Worm (Caenorhabditis elegans): ENCODE results near the gene T26E4.9.

T26E4.9 gene

ce11 chrV:15776651-15777050 lies 25.9 kb downstream of the T26E4.9 start, which contains the start of gene nhr-283:
Gene nhr-283 (minus strand): TSS chrV:15776751.
- no peak for TF ChIP-seq C38D4.7 (GFP tag; optimal IDR thresholded peaks at IDR 0.05)
- TF ChIP-seq pag-3 (tag; optimal IDR thresholded peaks at IDR 0.05; ENCODE audit: borderline replicate concordance), result no peak
- TF ChIP-seq npax-4 (tag; optimal IDR thresholded peaks at IDR 0.05), result no peak
- TF ChIP-seq rnt-1 (tag; optimal IDR thresholded peaks at IDR 0.05), result no peak
- no peak for TF ChIP-seq pros-1 (tag; optimal IDR thresholded peaks at IDR 0.05)
- no peak for TF ChIP-seq lin-11 (tag; optimal IDR thresholded peaks at IDR 0.05)
- TF ChIP-seq nhr-232 (tag; optimal IDR thresholded peaks at IDR 0.05), result no peak
- no peak for TF ChIP-seq che-1 (tag; optimal IDR thresholded peaks at IDR 0.05)
- no peak for TF ChIP-seq pax-1 (tag; optimal IDR thresholded peaks at IDR 0.05)
- TF ChIP-seq hlh-30 (tag; optimal IDR thresholded peaks at IDR 0.05; ENCODE audit: insufficient read depth), result no peak
- TF ChIP-seq syd-9 (tag; optimal IDR thresholded peaks at IDR 0.05), result no peak
- no peak for TF ChIP-seq pha-2 (tag; optimal IDR thresholded peaks at IDR 0.05)
- no peak for TF ChIP-seq pat-9 (tag; optimal IDR thresholded peaks at IDR 0.05)
- TF ChIP-seq dve-1 (tag; optimal IDR thresholded peaks at IDR 0.05), result no peak
- no peak for TF ChIP-seq C08G9.2 (tag; optimal IDR thresholded peaks at IDR 0.05)
- TF ChIP-seq unc-3 (GFP tag; conservative IDR thresholded peaks at IDR 0.05), result no peak
- no peak for TF ChIP-seq unc-3 (tag; optimal IDR thresholded peaks at IDR 0.05)
- TF ChIP-seq elt-2 (tag; optimal IDR thresholded peaks at IDR 0.05), result no peak
- no peak for TF ChIP-seq pha-4 (tag; optimal IDR thresholded peaks at IDR 0.05)
- no peak for TF ChIP-seq ahr-1 (tag; optimal IDR thresholded peaks at IDR 0.05)
- no peak for TF ChIP-seq gmeb-2 (tag; optimal IDR thresholded peaks at IDR 0.05)

ce11 chrV:15773941-15774340 lies 28.6 kb downstream of the T26E4.9 start:
- TF ChIP-seq ets-4 (tag; optimal IDR thresholded peaks at IDR 0.05) (no peak), syd-9 (tag; optimal IDR thresholded peaks at IDR 0.05) (no peak), sdc-2 (tag; optimal IDR thresholded peaks at IDR 0.05) (no peak), elt-2 (tag; optimal IDR thresholded peaks at IDR 0.05) (no peak), tbx-7 (tag; optimal IDR thresholded peaks at IDR 0.05) (no peak), elt-4 (tag; optimal IDR thresholded peaks at IDR 0.05) (no peak)

- TF ChIP-seq ahr-1 (tag; optimal IDR thresholded peaks at IDR 0.05), result no peak
- TF ChIP-seq fkh-6 (tag; optimal IDR thresholded peaks at IDR 0.05), result no peak
- TF ChIP-seq hlh-13 (GFP tag; optimal IDR thresholded peaks at IDR 0.05), result no peak
- no peak for TF ChIP-seq lin-11 (tag; optimal IDR thresholded peaks at IDR 0.05)
These were observed 29.4 kb downstream of the T26E4.9 start, which contains the start of gene nhr-60 for ce11 chrV:15773141-15773540. Gene nhr-60 (minus strand): TSS chrV:15773241.

- no peak for TF ChIP-seq npax-4 (tag; optimal IDR thresholded peaks at IDR 0.05)
- no peak for TF ChIP-seq madf-2 (tag; optimal IDR thresholded peaks at IDR 0.05)
- TF ChIP-seq ceh-45 (GFP tag; IDR thresholded peaks at IDR 0.05), result no peak
These were observed 33.5 kb downstream of the T26E4.9 start, which contains the start of gene F57A10.4 for ce11 chrV:15769072-15769471. Gene F57A10.4 (plus strand): TSS chrV:15769438.

- TF ChIP-seq ceh-45 (GFP tag; IDR thresholded peaks at IDR 0.05), result 0 out of 2 replicates have a peak, but pooled peaks have one; percentile 37
These were observed 35.1 kb downstream of the T26E4.9 start for ce11 chrV:15767385-15767784.

- no peak for TF ChIP-seq sox-4 (tag; optimal IDR thresholded peaks at IDR 0.05)
- no peak for TF ChIP-seq syd-9 (tag; optimal IDR thresholded peaks at IDR 0.05)
- no peak for TF ChIP-seq ceh-14 (tag; optimal IDR thresholded peaks at IDR 0.05)
- TF ChIP-seq ceh-34 (tag; optimal IDR thresholded peaks at IDR 0.05), result peak; percentile 4
- no peak for TF ChIP-seq odd-2 (tag; optimal IDR thresholded peaks at IDR 0.05)
- TF ChIP-seq unc-55 (GFP tag; optimal IDR thresholded peaks at IDR 0.05), result peak; percentile 39
- no peak for TF ChIP-seq ceh-19 (GFP tag; optimal IDR thresholded peaks at IDR 0.05)
- TF ChIP-seq lin-11 (tag; optimal IDR thresholded peaks at IDR 0.05), result peak; percentile 10
- TF ChIP-seq ets-4 (tag; optimal IDR thresholded peaks at IDR 0.05), result peak; percentile 1
- TF ChIP-seq unc-3 (GFP tag; conservative IDR thresholded peaks at IDR 0.05), result no peak
- peak; percentile 13 for TF ChIP-seq unc-3 (tag; optimal IDR thresholded peaks at IDR 0.05)
- peak; percentile 14 for TF ChIP-seq pat-9 (tag; optimal IDR thresholded peaks at IDR 0.05)
- no peak for TF ChIP-seq ceh-6 (GFP tag; optimal IDR thresholded peaks at IDR 0.05)
- TF ChIP-seq gmeb-2 (tag; optimal IDR thresholded peaks at IDR 0.05), result peak; percentile 8
- no peak for TF ChIP-seq nhr-232 (tag; optimal IDR thresholded peaks at IDR 0.05)
- TF ChIP-seq unc-42 (tag; optimal IDR thresholded peaks at IDR 0.05), result peak; percentile 76
- peak; percentile 32 for TF ChIP-seq ceh-18 (tag; optimal IDR thresholded peaks at IDR 0.05)
- TF ChIP-seq ceh-31 (tag; optimal IDR thresholded peaks at IDR 0.05), result no peak
- TF ChIP-seq ceh-2 (tag; optimal IDR thresholded peaks at IDR 0.05), result no peak
- TF ChIP-seq lim-6 (tag; optimal IDR thresholded peaks at IDR 0.05), result no peak
- TF ChIP-seq nfya-1 (tag; optimal IDR thresholded peaks at IDR 0.05), result peak; percentile 77
These were observed 36.4 kb downstream of the T26E4.9 start, which contains the start of the genes haf-3 and F57A10.2 for ce11 chrV:15766122-15766594. Gene haf-3 (minus strand): TSS chrV:15766172. Gene F57A10.2 (plus strand): TSS chrV:15766575.
